Worm (Caenorhabditis elegans) whole organism, L3 larva: ENCODE measurements around the gene gpla-1.

Source experiments
- aly-2 ChIP-seq: fragments of 150-350 bp; optimal IDR thresholded peaks from 2 replicates; lab custom pipeline; 2014; ENCODE audit warnings: missing biosample characterization, missing genetic modification characterization
- ama-1 ChIP-seq: fragments of 150-350 bp; optimal IDR thresholded peaks from 2 replicates; lab custom pipeline; 2018
- egl-27 ChIP-seq: sonication (generic microtip); optimal IDR thresholded peaks from 4 replicates; lab custom pipeline; 2017; ENCODE audit warnings: missing biosample characterization, missing genetic modification reagents, missing genetic modification characterization
- mdl-1 ChIP-seq: fragments of 150-350 bp; optimal IDR thresholded peaks from 2 replicates; lab custom pipeline; 2014; ENCODE audit warnings: missing biosample characterization, missing genetic modification characterization
- nhr-77 ChIP-seq: fragments of 150-350 bp; optimal IDR thresholded peaks from 2 replicates; lab custom pipeline; 2014; ENCODE audit warnings: missing biosample characterization, missing genetic modification characterization
- pha-4 ChIP-seq: fragments of 150-350 bp; optimal IDR thresholded peaks from 2 replicates; lab custom pipeline; 2014; ENCODE audit warnings: missing biosample characterization, missing genetic modification reagents, missing genetic modification characterization
- snpc-4 ChIP-seq: fragments of 150-350 bp; optimal IDR thresholded peaks from 2 replicates; lab custom pipeline; 2014; ENCODE audit warnings: missing biosample characterization, missing genetic modification characterization
- zag-1 ChIP-seq: fragments of 150-350 bp; optimal IDR thresholded peaks from 2 replicates; lab custom pipeline; 2014; ENCODE audit warnings: missing biosample characterization, missing genetic modification characterization

- TF ChIP-seq egl-27 (tag; lab: Kevin White, UChicago) (no peak), mdl-1 (tag; lab: Kevin White, UChicago) (no peak), ama-1 (lab: Kevin White, UChicago) (no peak), aly-2 (tag; lab: Kevin White, UChicago) (no peak), pha-4 (tag; lab: Kevin White, UChicago) (no peak), snpc-4 (tag; lab: Kevin White, UChicago) (no peak), zag-1 (tag; lab: Kevin White, UChicago) (no peak), nhr-77 (no peak)
Observed at ce11 chrV:11949509-11950117, 12.0 kb upstream of the gpla-1 start.
